Worm (Caenorhabditis elegans) whole organism, young adult: ENCODE results near the gene snt-6.

Source experiments
- dox-1 ChIP-seq: fragments of 200-800 bp; sonication (Bioruptor generic); IDR thresholded peaks from 2 replicates; pipeline ENCODE4 v1.3.6; 2022; ENCODE audit warnings: missing genetic modification reagents, missing genetic modification characterization, missing compliant biosample characterization
- dpl-1 ChIP-seq: fragments of 150-350 bp; optimal IDR thresholded peaks from 2 replicates; lab custom pipeline; 2014; ENCODE audit warnings: missing biosample characterization, missing genetic modification reagents, missing genetic modification characterization
- egl-18 ChIP-seq: fragments of 200-800 bp; sonication (Bioruptor generic); IDR thresholded peaks from 2 replicates; pipeline ENCODE4 v1.3.6; 2022; ENCODE audit warnings: missing genetic modification reagents, missing genetic modification characterization, missing compliant biosample characterization
- him-1 ChIP-seq: sonication (generic microtip); optimal IDR thresholded peaks from 2 replicates; lab custom pipeline; 2016; ENCODE audit warnings: missing genotype, missing genetic modification reagents, missing genetic modification characterization, missing compliant biosample characterization
- lin-40 ChIP-seq: sonication (generic microtip); optimal IDR thresholded peaks from 2 replicates; lab custom pipeline; 2016; ENCODE audit warnings: missing genetic modification characterization, mild to moderate bottlenecking, missing compliant biosample characterization, missing genotype, missing genetic modification reagents
- mes-4 ChIP-seq: sonication (generic microtip); optimal IDR thresholded peaks from 2 replicates; lab custom pipeline; 2016; ENCODE audit warnings: missing genotype, missing genetic modification characterization, missing compliant biosample characterization
- tbp1 ChIP-seq: fragments of 200-800 bp; sonication (Bioruptor generic); optimal IDR thresholded peaks from 2 replicates; lab custom pipeline; 2018; ENCODE audit warnings: mild to moderate bottlenecking, missing genetic modification characterization, missing compliant biosample characterization

DNA sequence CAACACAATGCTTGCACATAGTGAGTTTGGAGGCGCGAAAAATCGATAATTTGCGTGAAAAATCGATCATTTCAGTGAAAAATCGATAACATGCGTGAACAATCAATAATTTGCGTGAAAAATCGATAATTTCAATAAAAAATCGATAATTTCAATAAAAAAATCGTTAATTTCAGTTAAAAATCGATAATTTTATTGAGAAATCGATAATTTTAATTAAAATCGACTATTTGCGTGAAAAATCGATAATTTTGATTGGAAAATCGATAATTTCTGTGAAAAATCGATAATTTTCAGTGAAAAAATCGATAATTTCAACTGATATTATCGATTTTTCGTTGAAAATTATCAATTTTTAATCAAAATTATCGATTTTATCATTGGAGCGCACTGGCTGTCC is 26.0 kb downstream of the snt-6 start:
- TF ChIP-seq him-1 (no peak), lin-40 (tag; lab: Kevin White, UChicago) (no peak), dox-1 (GFP tag; lab: Robert Waterston, UW) (no peak), tbp1 (GFP tag; lab: Kevin White, UChicago) (no peak), egl-18 (GFP tag; lab: Robert Waterston, UW) (no peak), mes-4 (tag; lab: Kevin White, UChicago) (no peak), dpl-1 (GFP tag; lab: Kevin White, UChicago) (no peak)
